Fruit fly (Drosophila melanogaster) whole organism, embryonic: ENCODE measurements around the gene CG9961.

Experiments
- Awh ChIP-seq: fragments of 200-800 bp; sonication (Bioruptor generic); IDR thresholded peaks from 2 replicates; pipeline ENCODE4, ENCODE4 v1.3.6; 2022; ENCODE audit warnings: missing biosample characterization, missing genetic modification characterization
- B-H2 ChIP-seq: fragments of 200-800 bp; sonication (Bioruptor generic); optimal IDR thresholded peaks from 2 replicates; lab custom pipeline; 2018; ENCODE audit warnings: missing biosample characterization, mild to moderate bottlenecking, missing genetic modification characterization
- Bteb2 ChIP-seq: fragments of 200-800 bp; sonication (Bioruptor generic); optimal IDR thresholded peaks from 2 replicates; lab custom pipeline; 2016; ENCODE audit warnings: missing biosample characterization, missing genetic modification characterization
- C15 ChIP-seq: fragments of 200-800 bp; sonication (Bioruptor generic); IDR thresholded peaks from 3 replicates; pipeline ENCODE4 v1.3.6; 2022; ENCODE audit warnings: missing biosample characterization, missing genetic modification characterization
- CG10462 ChIP-seq: fragments of 200-800 bp; sonication (Bioruptor generic); optimal IDR thresholded peaks from 2 replicates; lab custom pipeline; 2016; ENCODE audit warnings: missing biosample characterization, missing genetic modification characterization
- CG11560 ChIP-seq: fragments of 200-800 bp; sonication (Bioruptor generic); IDR thresholded peaks from 3 replicates; pipeline ENCODE4 v1.3.6; 2022; ENCODE audit warnings: missing biosample characterization, missing genetic modification characterization
- CG14050 ChIP-seq: fragments of 200-800 bp; sonication (Bioruptor generic); IDR thresholded peaks from 3 replicates; pipeline ENCODE4 v1.3.6; 2022; ENCODE audit warnings: missing biosample characterization, missing genetic modification characterization
- CG15514 ChIP-seq: fragments of 200-800 bp; sonication (Bioruptor generic); optimal IDR thresholded peaks from 3 replicates; lab custom pipeline; 2017; ENCODE audit warnings: missing biosample characterization, missing genetic modification characterization, mild to moderate bottlenecking, moderate library complexity, missing genetic modification reagents
- CG17328 ChIP-seq: fragments of 200-800 bp; sonication (Bioruptor generic); IDR thresholded peaks from 2 replicates; pipeline ENCODE4 v1.3.6; 2022; ENCODE audit warnings: missing biosample characterization, missing genetic modification characterization
- CG1792 ChIP-seq: fragments of 200-800 bp; sonication (Bioruptor generic); optimal IDR thresholded peaks from 2 replicates; lab custom pipeline; 2016; ENCODE audit warnings: missing biosample characterization, missing genetic modification characterization
- CG3065 ChIP-seq: fragments of 200-800 bp; sonication (Bioruptor generic); optimal IDR thresholded peaks from 2 replicates; lab custom pipeline; 2016; ENCODE audit warnings: missing biosample characterization, missing genetic modification characterization
- CG31441 ChIP-seq: fragments of 200-800 bp; sonication (Bioruptor generic); IDR thresholded peaks from 2 replicates; pipeline ENCODE4 v1.3.6; 2022; ENCODE audit warnings: missing biosample characterization, missing genetic modification characterization
- CG3726 ChIP-seq: fragments of 200-800 bp; sonication (Bioruptor generic); IDR thresholded peaks from 3 replicates; pipeline ENCODE4, ENCODE4 v1.3.6; 2022; ENCODE audit warnings: missing biosample characterization, missing genetic modification characterization
- CG4328 ChIP-seq: fragments of 200-800 bp; sonication (Bioruptor generic); optimal IDR thresholded peaks from 3 replicates; lab custom pipeline; 2017; ENCODE audit warnings: missing biosample characterization, missing genetic modification reagents, missing genetic modification characterization
- CG5245 ChIP-seq: fragments of 200-800 bp; sonication (Bioruptor generic); optimal IDR thresholded peaks from 3 replicates; lab custom pipeline; 2016; ENCODE audit warnings: missing biosample characterization, missing genetic modification characterization
- CG6272 ChIP-seq: fragments of 200-800 bp; sonication (Bioruptor generic); IDR thresholded peaks from 2 replicates; pipeline ENCODE4 v1.3.6; 2022; ENCODE audit warnings: missing biosample characterization, missing genetic modification characterization
- CG6654 ChIP-seq: fragments of 200-800 bp; sonication (Bioruptor generic); optimal IDR thresholded peaks from 2 replicates; lab custom pipeline; 2017; ENCODE audit warnings: missing biosample characterization, mild to moderate bottlenecking, missing genetic modification characterization
- CG6689 ChIP-seq: fragments of 200-800 bp; sonication (Bioruptor generic); IDR thresholded peaks from 2 replicates; pipeline ENCODE4 v1.3.6; 2022; ENCODE audit warnings: missing biosample characterization, missing genetic modification characterization
- CG7987 ChIP-seq: fragments of 200-800 bp; sonication (Bioruptor generic); optimal IDR thresholded peaks from 2 replicates; lab custom pipeline; 2018; ENCODE audit warnings: missing biosample characterization, mild to moderate bottlenecking, missing genetic modification characterization, moderate library complexity
- CG8290 ChIP-seq, 3 experiments: fragments of 200-800 bp; sonication (Bioruptor generic); optimal IDR thresholded peaks; 2 replicates each; lab custom pipeline; 2016 to 2019; ENCODE audit warnings: missing biosample characterization in 3 of 3, missing genetic modification characterization in 3 of 3, mild to moderate bottlenecking in 2 of 3, moderate library complexity in 1 of 3
- CG8924 ChIP-seq: fragments of 200-800 bp; optimal IDR thresholded peaks from 3 replicates; lab custom pipeline; 2019; ENCODE audit warnings: missing biosample characterization, mild to moderate bottlenecking, missing genetic modification characterization, moderate library complexity
- CG9817 ChIP-seq: fragments of 200-800 bp; sonication (Bioruptor generic); optimal IDR thresholded peaks from 2 replicates; lab custom pipeline; 2018; ENCODE audit warnings: missing biosample characterization, mild to moderate bottlenecking, missing genetic modification characterization, moderate library complexity
- Dbx ChIP-seq: fragments of 200-800 bp; sonication (Bioruptor generic); IDR thresholded peaks from 3 replicates; pipeline ENCODE4 v1.3.6; 2022; ENCODE audit warnings: missing biosample characterization, missing genetic modification characterization
- Doc3 ChIP-seq: fragments of 200-800 bp; sonication (Bioruptor generic); IDR thresholded peaks from 3 replicates; pipeline ENCODE4 v1.3.6; 2022; ENCODE audit warnings: missing biosample characterization, missing genetic modification characterization; ENCODE audit not compliant: partially characterized antibody
- Hr39 ChIP-seq: fragments of >200 bp; optimal IDR thresholded peaks from 2 replicates; lab custom pipeline; 2017
- MBD-R2 ChIP-seq: fragments of 200-800 bp; sonication (Bioruptor generic); IDR thresholded peaks from 2 replicates; pipeline ENCODE4 v1.3.6; 2022; ENCODE audit warnings: missing biosample characterization, missing genetic modification characterization
- NC2α ChIP-seq: fragments of 200-800 bp; sonication (Bioruptor generic); optimal IDR thresholded peaks from 2 replicates; lab custom pipeline; 2016; ENCODE audit warnings: missing biosample characterization, missing genetic modification characterization
- Spps ChIP-seq: fragments of 200-800 bp; sonication (Bioruptor generic); optimal IDR thresholded peaks from 2 replicates; lab custom pipeline; 2018; ENCODE audit warnings: missing biosample characterization, mild to moderate bottlenecking, missing genetic modification characterization
- ab ChIP-seq: fragments of 200-800 bp; sonication (Bioruptor generic); optimal IDR thresholded peaks from 2 replicates; lab custom pipeline; 2016; ENCODE audit warnings: missing biosample characterization, missing genetic modification characterization
- cas ChIP-seq: fragments of 200-800 bp; sonication (Bioruptor generic); IDR thresholded peaks from 2 replicates; pipeline ENCODE4 v1.3.6; 2022; ENCODE audit warnings: missing biosample characterization, missing genetic modification characterization
- cg ChIP-seq: fragments of 200-800 bp; sonication (Bioruptor generic); optimal IDR thresholded peaks from 3 replicates; lab custom pipeline; 2019; ENCODE audit warnings: missing biosample characterization, mild to moderate bottlenecking, missing genetic modification characterization, moderate library complexity
- chm ChIP-seq: fragments of 200-800 bp; sonication (Bioruptor generic); IDR thresholded peaks from 2 replicates; pipeline ENCODE4 v1.3.6; 2022; ENCODE audit warnings: missing biosample characterization, missing genetic modification characterization
- dati ChIP-seq: fragments of 200-800 bp; sonication (Bioruptor generic); IDR thresholded peaks from 2 replicates; pipeline ENCODE4 v1.3.6; 2022; ENCODE audit warnings: missing biosample characterization, missing genetic modification characterization
- emc ChIP-seq: fragments of 200-800 bp; sonication (Bioruptor generic); optimal IDR thresholded peaks from 2 replicates; lab custom pipeline; 2016; ENCODE audit warnings: missing biosample characterization, missing genetic modification characterization
- eyg ChIP-seq: fragments of 200-800 bp; sonication (Bioruptor generic); optimal IDR thresholded peaks from 3 replicates; lab custom pipeline; 2016; ENCODE audit warnings: missing biosample characterization, missing genetic modification characterization
- fd102C ChIP-seq: fragments of 200-800 bp; sonication (Bioruptor generic); optimal IDR thresholded peaks from 2 replicates; lab custom pipeline; 2018; ENCODE audit warnings: missing biosample characterization, mild to moderate bottlenecking, missing genetic modification characterization, moderate library complexity
- grn ChIP-seq: fragments of 200-800 bp; sonication (Bioruptor generic); optimal IDR thresholded peaks from 3 replicates; lab custom pipeline; 2017; ENCODE audit warnings: missing biosample characterization, missing genetic modification characterization
- ind ChIP-seq: fragments of 200-800 bp; sonication (Bioruptor generic); optimal IDR thresholded peaks from 3 replicates; lab custom pipeline; 2016; ENCODE audit warnings: missing biosample characterization, missing genetic modification characterization
- lov ChIP-seq, 2 experiments: fragments of 200-800 bp in 1 of 2; fragments of >200 bp in 1 of 2; sonication (Bioruptor generic) in 1 of 2; IDR thresholded peaks in 1 of 2; optimal IDR thresholded peaks in 1 of 2; 2 replicates in 1 of 2; 3 replicates in 1 of 2; pipeline versions ENCODE4 v1.3.6 to Lab custom; 2017 to 2022; ENCODE audit warnings: missing biosample characterization in 1 of 2, missing genetic modification characterization in 1 of 2
- nmo ChIP-seq: fragments of 200-800 bp; sonication (Bioruptor generic); optimal IDR thresholded peaks from 2 replicates; lab custom pipeline; 2018; ENCODE audit warnings: missing biosample characterization, mild to moderate bottlenecking, missing genetic modification characterization, moderate library complexity
- otp ChIP-seq: fragments of 200-800 bp; sonication (Bioruptor generic); IDR thresholded peaks from 3 replicates; pipeline ENCODE4, ENCODE4 v1.3.6; 2022; ENCODE audit warnings: missing biosample characterization, missing genetic modification characterization
- pnt ChIP-seq: fragments of 200-800 bp; sonication (Bioruptor generic); optimal IDR thresholded peaks from 3 replicates; lab custom pipeline; 2016; ENCODE audit warnings: missing biosample characterization, missing genetic modification characterization
- ranshi ChIP-seq: fragments of 200-800 bp; sonication (Bioruptor generic); IDR thresholded peaks from 2 replicates; pipeline ENCODE4 v1.3.6; 2022; ENCODE audit warnings: missing biosample characterization, missing genetic modification characterization
- run ChIP-seq: fragments of 200-800 bp; sonication (Bioruptor generic); optimal IDR thresholded peaks from 3 replicates; lab custom pipeline; 2018; ENCODE audit warnings: missing biosample characterization, mild to moderate bottlenecking, missing genetic modification characterization
- sim ChIP-seq: fragments of 200-800 bp; sonication (Bioruptor generic); IDR thresholded peaks from 2 replicates; pipeline ENCODE4 v1.3.6; 2022; ENCODE audit warnings: missing biosample characterization, missing genetic modification characterization
- sisA ChIP-seq: fragments of 200-800 bp; sonication (Bioruptor generic); IDR thresholded peaks from 2 replicates; pipeline ENCODE4 v1.3.6; 2022; ENCODE audit warnings: missing biosample characterization, missing genetic modification characterization
- so ChIP-seq: fragments of 200-800 bp; sonication (Bioruptor generic); IDR thresholded peaks from 3 replicates; pipeline ENCODE4 v1.3.6; 2022; ENCODE audit warnings: missing biosample characterization, missing genetic modification characterization
- ssp ChIP-seq: fragments of 200-800 bp; sonication (Bioruptor generic); IDR thresholded peaks from 2 replicates; pipeline ENCODE4 v1.3.6; 2022; ENCODE audit warnings: missing biosample characterization, missing genetic modification characterization
- tio ChIP-seq: fragments of 200-800 bp; sonication (Bioruptor generic); optimal IDR thresholded peaks from 2 replicates; lab custom pipeline; 2017; ENCODE audit warnings: missing biosample characterization, missing genetic modification characterization, inconsistent platforms
- unpg ChIP-seq: fragments of 200-800 bp; sonication (Bioruptor generic); optimal IDR thresholded peaks from 3 replicates; lab custom pipeline; 2018; ENCODE audit warnings: missing biosample characterization, mild to moderate bottlenecking, missing genetic modification characterization, moderate library complexity
- vfl ChIP-seq: fragments of 200-800 bp; sonication (Bioruptor generic); optimal IDR thresholded peaks from 2 replicates; lab custom pipeline; 2016; ENCODE audit warnings: missing biosample characterization, missing genetic modification characterization

CG9961 gene

dm6 chr2L:2769476-2770185 lies 24.9 kb upstream of the CG9961 start, which contains the start of the genes colt and HINT1 (continued):
- TF ChIP-seq CG11560 (no peak), ab (GFP tag; lab: Kevin White, UChicago) (no peak), tio (GFP tag; lab: Kevin White, UChicago) (no peak), Bteb2 (no peak), C15 (GFP tag; lab: Robert Waterston, UW) (no peak), dati (GFP tag; lab: Robert Waterston, UW) (no peak), pnt (GFP tag; lab: Kevin White, UChicago) (no peak), CG6272 (GFP tag; lab: Robert Waterston, UW) (no peak), CG10462 (no peak), Hr39 (lab: Kevin White, UChicago) (no peak), B-H2 (GFP tag; lab: Kevin White, UChicago) (no peak), CG3065 (GFP tag; lab: Kevin White, UChicago) (no peak), cg (no peak), CG14050 (no peak), CG17328 (GFP tag; lab: Robert Waterston, UW) (no peak), MBD-R2 (GFP tag; lab: Robert Waterston, UW) (peak; percentile 96), otp (no peak), CG3726 (no peak), ind (no peak), NC2α (GFP tag; lab: Kevin White, UChicago) (no peak), so (GFP tag; lab: Robert Waterston, UW) (no peak), emc (GFP tag; lab: Kevin White, UChicago) (no peak), Awh (GFP tag; lab: Robert Waterston, UW) (no peak), lov (optimal IDR thresholded peaks at IDR 0.05; lab: Kevin White, UChicago) (no peak), lov (GFP tag; IDR thresholded peaks at IDR 0.05; lab: Robert Waterston, UW) (no peak), CG6689 (GFP tag; lab: Robert Waterston, UW) (peak; percentile 18; the same call in 1 of the 2 replicates), CG8924 (tag; lab: Kevin White, UChicago) (peak; percentile 75), sisA (GFP tag; lab: Robert Waterston, UW) (no peak), Doc3 (GFP tag; lab: Robert Waterston, UW) (no peak; the same call in 2 of the 3 replicates), CG15514 (peak; percentile 94), CG4328 (no peak), Spps (tag; lab: Kevin White, UChicago) (no peak), grn (GFP tag; lab: Kevin White, UChicago) (peak; percentile 64), CG8290 (GFP tag; optimal IDR thresholded peaks at IDR 0.05; lab: Kevin White, UChicago) (no peak), CG8290 (tag; optimal IDR thresholded peaks at IDR 0.05; lab: Kevin White, UChicago) (peak in 1 of 2 experiments; percentile 18), nmo (peak; percentile 58), vfl (GFP tag; lab: Kevin White, UChicago) (no peak), chm (no peak), CG6654 (GFP tag; lab: Kevin White, UChicago) (no peak), eyg (no peak), run (no peak), sim (no peak), CG5245 (no peak), cas (GFP tag; lab: Robert Waterston, UW) (no peak), fd102C (GFP tag; lab: Kevin White, UChicago) (no peak), CG7987 (no peak), ranshi (GFP tag; lab: Robert Waterston, UW) (no peak), CG31441 (GFP tag; lab: Robert Waterston, UW) (peak; percentile 34; the same call in 1 of the 2 replicates), CG9817 (no peak), unpg (GFP tag; lab: Kevin White, UChicago) (no peak), CG1792 (GFP tag; lab: Kevin White, UChicago) (no peak), Dbx (GFP tag; lab: Robert Waterston, UW) (peak; percentile 28; the same call in 1 of the 3 replicates), ssp (GFP tag; lab: Robert Waterston, UW) (no peak)
